Fruit fly (Drosophila melanogaster) whole organism, pupa: ENCODE results near the gene CG9663.

ENCODE experiments used
- CG10348 ChIP-seq: fragments of 200-800 bp; sonication (Bioruptor generic); IDR thresholded peaks from 2 replicates; pipeline ENCODE4 v1.3.6; 2022; ENCODE audit warnings: missing biosample characterization, missing genetic modification characterization
- CG12605 ChIP-seq: fragments of 200-800 bp; sonication (Bioruptor generic); IDR thresholded peaks from 2 replicates; pipeline ENCODE4 v1.3.6; 2022; ENCODE audit warnings: missing biosample characterization, missing genetic modification characterization
- CG13204 ChIP-seq: fragments of 200-800 bp; sonication (Bioruptor generic); optimal IDR thresholded peaks from 2 replicates; lab custom pipeline; 2018; ENCODE audit warnings: missing biosample characterization, mild to moderate bottlenecking, missing genetic modification characterization, moderate library complexity
- CG17806 ChIP-seq: fragments of 200-800 bp; sonication (Bioruptor generic); optimal IDR thresholded peaks from 2 replicates; lab custom pipeline; 2018; ENCODE audit warnings: missing biosample characterization, mild to moderate bottlenecking, missing genetic modification characterization, moderate library complexity
- CG32121 ChIP-seq: fragments of 200-800 bp; sonication (Bioruptor generic); IDR thresholded peaks from 2 replicates; pipeline ENCODE4 v1.3.6; 2022; ENCODE audit warnings: missing biosample characterization, missing genetic modification characterization
- CG4496 ChIP-seq: fragments of 200-800 bp; sonication (Bioruptor generic); IDR thresholded peaks from 3 replicates; pipeline ENCODE4 v1.3.6; 2022; ENCODE audit warnings: missing biosample characterization, missing genetic modification characterization
- CG9948 ChIP-seq: fragments of 200-800 bp; sonication (Bioruptor generic); optimal IDR thresholded peaks from 2 replicates; lab custom pipeline; 2018; ENCODE audit warnings: missing biosample characterization, mild to moderate bottlenecking, missing genetic modification characterization, moderate library complexity
- D1 ChIP-seq: fragments of 200-800 bp; sonication (Bioruptor generic); optimal IDR thresholded peaks from 2 replicates; lab custom pipeline; 2018; ENCODE audit warnings: missing biosample characterization, mild to moderate bottlenecking, missing genetic modification characterization, moderate library complexity
- EcR ChIP-seq: fragments of 200-800 bp; sonication (Bioruptor generic); optimal IDR thresholded peaks from 3 replicates; lab custom pipeline; 2019; ENCODE audit warnings: missing biosample characterization, missing genetic modification characterization, mild to moderate bottlenecking, moderate library complexity, missing genetic modification reagents
- Snoo ChIP-seq: fragments of 200-800 bp; sonication (Bioruptor generic); optimal IDR thresholded peaks from 3 replicates; lab custom pipeline; 2017; ENCODE audit warnings: missing biosample characterization, mild to moderate bottlenecking, missing genetic modification characterization, inconsistent platforms
- fd96Ca ChIP-seq: fragments of 200-800 bp; sonication (Bioruptor generic); IDR thresholded peaks from 3 replicates; pipeline ENCODE4 v1.3.6; 2022; ENCODE audit warnings: missing biosample characterization, missing genetic modification characterization
- rn ChIP-seq: fragments of 200-800 bp; sonication (Bioruptor generic); IDR thresholded peaks from 2 replicates; pipeline ENCODE4 v1.3.6; 2022; ENCODE audit warnings: missing biosample characterization, missing genetic modification characterization

dm6 chr2L:3342369-3342768 is 39.4 kb upstream of the CG9663 start:
- no peak for TF ChIP-seq CG9948 (tag; lab: Kevin White, UChicago)
- no peak for TF ChIP-seq rn (GFP tag; lab: Robert Waterston, UW)
- TF ChIP-seq D1 (tag; lab: Kevin White, UChicago) = no peak
- no peak for TF ChIP-seq CG13204 (GFP tag; lab: Kevin White, UChicago)
- TF ChIP-seq CG12605 (GFP tag; lab: Robert Waterston, UW) = no peak
- TF ChIP-seq CG10348 = no peak
- TF ChIP-seq EcR = no peak
- TF ChIP-seq CG4496 (GFP tag; lab: Robert Waterston, UW) = no peak
- TF ChIP-seq Snoo (tag; lab: Kevin White, UChicago) = no peak
- TF ChIP-seq CG32121 (GFP tag; lab: Robert Waterston, UW) = no peak
- TF ChIP-seq fd96Ca (GFP tag; lab: Robert Waterston, UW) = no peak
- no peak for TF ChIP-seq CG17806 (tag; lab: Kevin White, UChicago)
